Fruit fly (Drosophila melanogaster) whole organism, adult: ENCODE data around the gene CCDC53.

ENCODE experiments used
- CG1620 ChIP-seq: fragments of 200-800 bp; sonication (Bioruptor generic); optimal IDR thresholded peaks from 2 replicates; lab custom pipeline; 2016; ENCODE audit warnings: missing biosample characterization, missing genetic modification characterization
- CG33017 ChIP-seq: fragments of 200-800 bp; sonication (Bioruptor generic); optimal IDR thresholded peaks from 2 replicates; lab custom pipeline; 2018; ENCODE audit warnings: missing biosample characterization, mild to moderate bottlenecking, missing genetic modification characterization, moderate library complexity
- CG7045 ChIP-seq: fragments of 200-800 bp; sonication (Bioruptor generic); optimal IDR thresholded peaks from 2 replicates; lab custom pipeline; 2017; ENCODE audit warnings: missing biosample characterization, mild to moderate bottlenecking, missing genetic modification characterization
- Crg-1 ChIP-seq: fragments of 200-800 bp; sonication (Bioruptor generic); optimal IDR thresholded peaks from 2 replicates; lab custom pipeline; 2016; ENCODE audit warnings: missing biosample characterization, missing genetic modification characterization
- kay ChIP-seq: fragments of 200-800 bp; sonication (Bioruptor generic); peaks from one replicate; lab custom pipeline; 2016; ENCODE audit warnings: missing biosample characterization, missing genetic modification characterization, borderline replicate concordance

- TF ChIP-seq kay (GFP tag; lab: Kevin White, UChicago), result peak; percentile 7
- no peak for TF ChIP-seq CG7045
- TF ChIP-seq CG33017, result no peak
- no peak for TF ChIP-seq CG1620
- TF ChIP-seq Crg-1 (GFP tag; lab: Kevin White, UChicago), result no peak
Observed at dm6 chr2L:8010602-8011455, 30.1 kb upstream of the CCDC53 start, which contains the start of the genes Glyat and Tg.
